Worm (Caenorhabditis elegans) whole organism, L4 larva: ENCODE results near the gene cosa-1.

Experiments
- F26F4.8 ChIP-seq: fragments of 200-800 bp; sonication (Bioruptor generic); conservative IDR thresholded peaks from 2 replicates; pipeline ENCODE4 v1.3.6; 2022; ENCODE audit warnings: missing genetic modification characterization, missing compliant biosample characterization
- T20F7.1 ChIP-seq: fragments of 200-800 bp; sonication (Bioruptor generic); optimal IDR thresholded peaks from 2 replicates; lab custom pipeline; 2018; ENCODE audit warnings: mild to moderate bottlenecking, missing genetic modification characterization, missing compliant biosample characterization
- Y105C5A.15 ChIP-seq: fragments of 200-800 bp; sonication (Bioruptor generic); IDR thresholded peaks from 2 replicates; pipeline ENCODE4 v1.3.6; 2022; ENCODE audit warnings: missing genetic modification characterization, missing compliant biosample characterization
- Y5F2A.4 ChIP-seq: fragments of 200-800 bp; sonication (Bioruptor generic); optimal IDR thresholded peaks from 2 replicates; lab custom pipeline; 2018; ENCODE audit warnings: mild to moderate bottlenecking, missing genetic modification characterization, missing compliant biosample characterization
- aha-1 ChIP-seq: fragments of 150-350 bp; peaks from one replicate; lab custom pipeline; 2014; ENCODE audit warnings: missing biosample characterization, missing genetic modification characterization
- ctbp-1 ChIP-seq: fragments of 200-800 bp; sonication (Bioruptor generic); IDR thresholded peaks from 2 replicates; pipeline ENCODE4 v1.3.6; 2022; ENCODE audit warnings: missing genetic modification reagents, missing genetic modification characterization, missing compliant biosample characterization
- daf-12 ChIP-seq: fragments of 150-350 bp; optimal IDR thresholded peaks from 2 replicates; lab custom pipeline; 2014; ENCODE audit warnings: missing biosample characterization, missing genetic modification reagents, missing genetic modification characterization
- daf-16 ChIP-seq, 3 experiments: sonication (generic microtip); optimal IDR thresholded peaks; 2 replicates each; lab custom pipeline; 2016 to 2017; ENCODE audit warnings: missing genetic modification characterization in 3 of 3, missing genetic modification reagents in 3 of 3, mild to moderate bottlenecking in 2 of 3, missing compliant biosample characterization in 2 of 3, missing biosample characterization in 1 of 3, moderate library complexity in 1 of 3
- dmd-6 ChIP-seq: fragments of 200-800 bp; sonication (Bioruptor generic); IDR thresholded peaks from 2 replicates; pipeline ENCODE4 v1.3.6; 2022; ENCODE audit warnings: missing genetic modification reagents, missing genetic modification characterization, missing compliant biosample characterization
- dmd-8 ChIP-seq: fragments of 200-800 bp; sonication (Bioruptor generic); IDR thresholded peaks from 2 replicates; pipeline ENCODE4 v1.3.6; 2022; ENCODE audit warnings: missing genetic modification characterization, missing compliant biosample characterization
- dmd-9 ChIP-seq: fragments of 200-800 bp; sonication (Bioruptor generic); IDR thresholded peaks from 2 replicates; pipeline ENCODE4 v1.3.6; 2022; ENCODE audit warnings: missing genetic modification reagents, missing genetic modification characterization, missing compliant biosample characterization
- dpl-1 ChIP-seq: fragments of 150-350 bp; optimal IDR thresholded peaks from 2 replicates; lab custom pipeline; 2014; ENCODE audit warnings: missing biosample characterization, missing genetic modification reagents, missing genetic modification characterization
- duxl-1 ChIP-seq: sonication (generic microtip); optimal IDR thresholded peaks from 2 replicates; lab custom pipeline; 2016; ENCODE audit warnings: mild to moderate bottlenecking, missing genetic modification characterization, moderate library complexity, missing compliant biosample characterization; ENCODE audit not compliant: poor library complexity
- dve-1 ChIP-seq: sonication (generic microtip); optimal IDR thresholded peaks from 2 replicates; lab custom pipeline; 2017; ENCODE audit warnings: antibody characterized with exemption, mild to moderate bottlenecking, missing genetic modification characterization, missing compliant biosample characterization; ENCODE audit not compliant: insufficient read depth
- fkh-10 ChIP-seq: fragments of 150-350 bp; optimal IDR thresholded peaks from 2 replicates; lab custom pipeline; 2014; ENCODE audit warnings: missing biosample characterization, missing genetic modification reagents, missing genetic modification characterization
- hlh-11 ChIP-seq: fragments of 200-800 bp; sonication (Bioruptor generic); optimal IDR thresholded peaks from 2 replicates; lab custom pipeline; 2018; ENCODE audit warnings: mild to moderate bottlenecking, missing genetic modification characterization, missing compliant biosample characterization
- jun-1 ChIP-seq: fragments of 150-350 bp; optimal IDR thresholded peaks from 2 replicates; lab custom pipeline; 2014; ENCODE audit warnings: missing biosample characterization, missing genetic modification reagents, missing genetic modification characterization
- lin-1 ChIP-seq: fragments of 200-800 bp; sonication (Bioruptor generic); IDR thresholded peaks from 2 replicates; pipeline ENCODE4 v1.3.6; 2022; ENCODE audit warnings: missing genetic modification reagents, missing genetic modification characterization, missing compliant biosample characterization
- lin-13 ChIP-seq: fragments of 150-350 bp; optimal IDR thresholded peaks from 2 replicates; lab custom pipeline; 2014; ENCODE audit warnings: missing biosample characterization, missing genetic modification reagents, missing genetic modification characterization
- lin-15B ChIP-seq: fragments of 150-350 bp; sonication (generic microtip); optimal IDR thresholded peaks from 3 replicates; lab custom pipeline; 2014; ENCODE audit warnings: missing biosample characterization, missing genetic modification characterization
- madf-5 ChIP-seq, 2 experiments: fragments of 200-800 bp; sonication (Bioruptor generic); IDR thresholded peaks; 2 replicates each; pipeline ENCODE4 v1.3.6; 2022; ENCODE audit warnings: missing compliant biosample characterization in 2 of 2, missing genetic modification characterization in 2 of 2
- mdl-1 ChIP-seq, 2 experiments: fragments of 150-350 bp in 1 of 2; sonication (generic microtip) in 1 of 2; optimal IDR thresholded peaks; 2 replicates each; lab custom pipeline; 2014 to 2017; ENCODE audit warnings: missing biosample characterization in 2 of 2, missing genetic modification characterization in 2 of 2
- mdt-29 ChIP-seq: fragments of 200-800 bp; sonication (Bioruptor generic); IDR thresholded peaks from 2 replicates; pipeline ENCODE4 v1.3.6; 2022; ENCODE audit warnings: missing genetic modification reagents, missing genetic modification characterization, missing compliant biosample characterization
- mes-2 ChIP-seq: sonication (generic microtip); optimal IDR thresholded peaks from 2 replicates; lab custom pipeline; 2016; ENCODE audit warnings: missing genotype, mild to moderate bottlenecking, missing genetic modification characterization, missing compliant biosample characterization; ENCODE audit not compliant: poor library complexity, severe bottlenecking
- mxl-2 ChIP-seq: fragments of 200-800 bp; sonication (Bioruptor generic); conservative IDR thresholded peaks from 2 replicates; pipeline ENCODE4 v1.3.6; 2022; ENCODE audit warnings: missing genetic modification reagents, missing genetic modification characterization, missing compliant biosample characterization
- mxl-3 ChIP-seq: fragments of 200-800 bp; sonication (Bioruptor generic); optimal IDR thresholded peaks from 2 replicates; lab custom pipeline; 2018; ENCODE audit warnings: mild to moderate bottlenecking, missing genetic modification characterization, missing compliant biosample characterization
- nhr-102 ChIP-seq: sonication (generic microtip); optimal IDR thresholded peaks from 2 replicates; lab custom pipeline; 2016; ENCODE audit warnings: mild to moderate bottlenecking, missing genetic modification characterization, moderate library complexity, missing compliant biosample characterization
- nhr-11 ChIP-seq: fragments of 150-350 bp; optimal IDR thresholded peaks from 2 replicates; lab custom pipeline; 2014; ENCODE audit warnings: missing biosample characterization, missing genetic modification characterization
- nhr-237 ChIP-seq: sonication (generic microtip); optimal IDR thresholded peaks from 2 replicates; lab custom pipeline; 2017; ENCODE audit warnings: missing biosample characterization, missing genetic modification characterization
- nhr-28 ChIP-seq: fragments of 150-350 bp; optimal IDR thresholded peaks from 2 replicates; lab custom pipeline; 2014; ENCODE audit warnings: missing biosample characterization, missing genetic modification characterization
- nhr-42 ChIP-seq: fragments of 200-800 bp; sonication (Bioruptor generic); IDR thresholded peaks from 2 replicates; pipeline ENCODE4 v1.3.6; 2022; ENCODE audit warnings: missing genetic modification characterization, missing compliant biosample characterization
- nhr-48 ChIP-seq: sonication (generic microtip); optimal IDR thresholded peaks from 2 replicates; lab custom pipeline; 2016; ENCODE audit warnings: mild to moderate bottlenecking, missing genetic modification characterization, missing compliant biosample characterization
- nhr-77 ChIP-seq: fragments of 150-350 bp; optimal IDR thresholded peaks from 2 replicates; lab custom pipeline; 2014; ENCODE audit warnings: missing biosample characterization, missing genetic modification characterization
- php-3 ChIP-seq: fragments of 200-800 bp; sonication (Bioruptor generic); IDR thresholded peaks from 2 replicates; pipeline ENCODE4 v1.3.6; 2022; ENCODE audit warnings: missing genetic modification reagents, missing genetic modification characterization, missing compliant biosample characterization
- pqm-1 ChIP-seq: sonication (generic microtip); optimal IDR thresholded peaks from 2 replicates; lab custom pipeline; 2017; ENCODE audit warnings: missing biosample characterization, missing genetic modification characterization
- tra-1 ChIP-seq: fragments of 200-800 bp; sonication (Bioruptor generic); IDR thresholded peaks from 2 replicates; pipeline ENCODE4 v1.3.6; 2022; ENCODE audit warnings: missing genetic modification reagents, missing genetic modification characterization, missing compliant biosample characterization
- unc-130 ChIP-seq: sonication (generic microtip); optimal IDR thresholded peaks from 2 replicates; lab custom pipeline; 2016; ENCODE audit warnings: missing genetic modification reagents, missing genetic modification characterization, missing compliant biosample characterization
- ztf-7 ChIP-seq: fragments of 150-350 bp; optimal IDR thresholded peaks from 2 replicates; lab custom pipeline; 2014; ENCODE audit warnings: missing biosample characterization, missing genetic modification characterization

cosa-1 gene

DNA sequence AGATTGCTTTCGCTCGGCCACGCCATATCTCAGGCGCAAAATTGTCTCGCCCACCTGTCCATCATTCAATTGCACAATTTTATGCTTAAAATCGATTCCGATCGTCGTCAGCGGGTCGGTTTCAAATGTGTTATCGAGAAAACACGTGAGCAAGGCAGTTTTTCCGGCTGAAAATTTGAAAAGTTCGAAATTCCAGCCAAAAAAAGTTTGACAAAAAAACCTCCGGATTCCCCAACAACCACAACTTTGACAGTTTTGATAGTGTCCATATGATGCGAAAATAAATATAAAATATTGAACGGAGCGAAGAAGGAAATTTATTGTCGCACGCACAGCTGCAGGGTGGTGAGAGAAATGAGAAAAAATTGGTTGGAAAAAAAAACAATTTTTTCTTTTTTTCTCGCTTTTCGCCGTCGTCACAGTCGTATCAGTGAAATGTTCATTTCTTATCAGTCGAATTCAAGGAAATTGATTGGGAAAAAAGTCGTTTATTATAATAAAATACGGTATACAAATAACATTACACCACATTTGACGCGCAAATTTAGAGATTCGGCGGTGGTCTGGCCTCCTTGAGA, 7.8 kb downstream of the cosa-1 start, which contains the start of gene Y71H2AM.12:
Gene Y71H2AM.12 (minus strand): TSS at position 486 of the 578 bp plus-strand sequence.
- TF ChIP-seq madf-5 (GFP tag; IDR thresholded peaks at IDR 0.05; lab: Robert Waterston, UW), result no peak
- TF ChIP-seq dve-1 (tag; lab: Kevin White, UChicago), result peak; percentile 40
- no peak for TF ChIP-seq daf-12 (tag; lab: Kevin White, UChicago)
- TF ChIP-seq lin-1 (GFP tag; lab: Robert Waterston, UW), result peak; percentile 6; the same call in 1 of the 2 replicates
- 0 out of 2 replicates have a peak, but pooled peaks have one; percentile 55 for TF ChIP-seq tra-1
- TF ChIP-seq mxl-3 (GFP tag; lab: Kevin White, UChicago), result no peak
- no peak for TF ChIP-seq nhr-11 (tag; lab: Kevin White, UChicago)
- TF ChIP-seq mdt-29 (GFP tag; lab: Robert Waterston, UW), result no peak
- TF ChIP-seq unc-130, result no peak
- TF ChIP-seq pqm-1 (tag; lab: Kevin White, UChicago), result peak; percentile 34
- peak; percentile 44 for TF ChIP-seq nhr-77 (tag; lab: Kevin White, UChicago)
- TF ChIP-seq nhr-48 (tag; lab: Kevin White, UChicago), result peak; percentile 12
- TF ChIP-seq lin-13 (GFP tag; lab: Kevin White, UChicago), result no peak
- TF ChIP-seq dmd-6, result peak; percentile 62
- no peak for TF ChIP-seq lin-15B
- no peak for TF ChIP-seq nhr-237 (tag; lab: Kevin White, UChicago)
- TF ChIP-seq mxl-2 (GFP tag; lab: Robert Waterston, UW), result no peak
- no peak for TF ChIP-seq jun-1 (tag; lab: Kevin White, UChicago)
- peak; percentile 61 for TF ChIP-seq hlh-11 (tag; lab: Kevin White, UChicago)
- no peak for TF ChIP-seq mes-2
- TF ChIP-seq dmd-8, result no peak
- TF ChIP-seq daf-16 (GFP tag; optimal IDR thresholded peaks at IDR 0.05; lab: Kevin White, UChicago), result no peak
- peak; percentile 25 for TF ChIP-seq daf-16 (tag; optimal IDR thresholded peaks at IDR 0.05; lab: Kevin White, UChicago)
- TF ChIP-seq aha-1 (tag; lab: Kevin White, UChicago), result peak; percentile 35
- TF ChIP-seq dpl-1 (GFP tag; lab: Kevin White, UChicago), result no peak
- peak; percentile 30 for TF ChIP-seq nhr-28 (tag; lab: Kevin White, UChicago)
- TF ChIP-seq mdl-1 (tag; optimal IDR thresholded peaks at IDR 0.05; lab: Kevin White, UChicago), result no peak
- TF ChIP-seq Y105C5A.15 (GFP tag; lab: Robert Waterston, UW), result no peak
- TF ChIP-seq ctbp-1, result no peak

DNA sequence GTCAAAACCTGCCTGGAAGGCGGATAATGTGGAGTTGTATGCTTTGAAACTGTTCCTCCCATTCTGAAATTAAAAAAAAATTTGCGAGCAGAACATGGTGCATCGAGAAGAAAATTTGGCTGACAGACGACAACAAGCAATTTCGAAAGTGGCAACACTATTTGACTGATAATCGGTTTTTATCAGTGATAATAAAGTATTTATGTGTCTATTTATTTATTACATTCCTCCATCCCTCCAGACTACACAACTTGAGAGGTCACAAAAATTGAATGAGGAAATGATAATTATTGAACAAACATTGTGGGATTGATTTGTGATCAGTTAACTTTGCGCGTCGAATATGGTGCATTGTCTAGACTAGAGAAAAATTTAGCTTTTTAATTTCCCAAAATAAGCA, 13.6 kb downstream of the cosa-1 start, which contains the start of gene cest-25:
Gene cest-25 (minus strand): TSS at position 63 of the 400 bp plus-strand sequence.
- TF ChIP-seq nhr-28 (tag; lab: Kevin White, UChicago) (peak; percentile 96), lin-1 (GFP tag; lab: Robert Waterston, UW) (0 out of 2 replicates have a peak, but pooled peaks have one; percentile 25), T20F7.1 (GFP tag; lab: Kevin White, UChicago) (peak; percentile 21), dmd-6 (peak; percentile 77), dve-1 (tag; lab: Kevin White, UChicago) (peak; percentile 81), nhr-77 (tag; lab: Kevin White, UChicago) (peak; percentile 71), dmd-9 (no peak), Y5F2A.4 (no peak), nhr-42 (GFP tag; lab: Robert Waterston, UW) (no peak), nhr-102 (peak; percentile 7), php-3 (peak; percentile 90), daf-16 (GFP tag; optimal IDR thresholded peaks at IDR 0.05; lab: Kevin White, UChicago) (peak in 1 of 2 experiments; percentile 53), daf-16 (tag; optimal IDR thresholded peaks at IDR 0.05; lab: Kevin White, UChicago) (peak; percentile 95), pqm-1 (tag; lab: Kevin White, UChicago) (peak; percentile 97), hlh-11 (tag; lab: Kevin White, UChicago) (peak; percentile 71)

DNA sequence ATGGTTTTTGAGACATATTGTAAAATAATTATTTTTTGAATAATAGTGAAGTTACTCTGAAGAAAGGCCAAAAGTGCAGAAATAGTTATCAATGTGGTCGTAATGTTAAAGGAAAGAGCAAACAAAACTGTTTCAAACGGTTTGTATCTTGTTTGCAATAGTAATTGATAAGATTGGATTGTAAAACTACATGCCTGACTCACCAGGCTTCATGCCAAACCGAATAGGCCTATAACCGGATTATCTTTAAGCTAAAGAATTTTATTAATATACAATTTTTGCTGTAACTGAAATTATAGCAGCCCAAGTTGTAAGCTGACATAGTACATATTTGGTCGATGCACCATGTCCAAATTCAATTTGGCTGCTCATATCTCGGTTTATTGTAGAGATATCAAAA, 20.6 kb downstream of the cosa-1 start, which contains the start of gene Y71H2AM.14:
Gene Y71H2AM.14 (minus strand): TSS at position 101 of the 400 bp plus-strand sequence.
- no peak for TF ChIP-seq ztf-7 (tag; lab: Kevin White, UChicago)
- TF ChIP-seq ctbp-1, result no peak
- TF ChIP-seq duxl-1, result no peak
- no peak for TF ChIP-seq fkh-10 (GFP tag; lab: Kevin White, UChicago)
- TF ChIP-seq pqm-1 (tag; lab: Kevin White, UChicago), result peak; percentile 43
- no peak for TF ChIP-seq F26F4.8 (GFP tag; lab: Robert Waterston, UW)
